Worm (Caenorhabditis elegans) whole organism, L1 larva: ENCODE results near the gene T28A8.6.
A peak's percentile ranks its signal among the peaks of the same experiment; 100 is the strongest.

Experiments used
- C04F5.9 ChIP-seq: sonication (generic microtip); optimal IDR thresholded peaks from 2 replicates; lab custom pipeline; 2016; ENCODE audit warnings: missing genetic modification characterization, missing compliant biosample characterization
- F16B12.6 ChIP-seq: fragments of 150-350 bp; optimal IDR thresholded peaks from 2 replicates; lab custom pipeline; 2014; ENCODE audit warnings: missing biosample characterization, missing genetic modification characterization
- alr-1 ChIP-seq: fragments of 200-800 bp; sonication (Bioruptor generic); optimal IDR thresholded peaks from 2 replicates; lab custom pipeline; 2018; ENCODE audit warnings: borderline replicate concordance, mild to moderate bottlenecking, missing genetic modification characterization, missing compliant biosample characterization
- blmp-1 ChIP-seq: fragments of 150-350 bp; optimal IDR thresholded peaks from 2 replicates; lab custom pipeline; 2014; ENCODE audit warnings: missing biosample characterization, missing genetic modification characterization
- ceh-63 ChIP-seq: fragments of 200-800 bp; sonication (Bioruptor generic); optimal IDR thresholded peaks from 2 replicates; lab custom pipeline; 2018; ENCODE audit warnings: mild to moderate bottlenecking, missing genetic modification characterization, missing compliant biosample characterization
- ceh-8 ChIP-seq: fragments of 200-800 bp; sonication (Bioruptor generic); optimal IDR thresholded peaks from 2 replicates; lab custom pipeline; 2018; ENCODE audit warnings: mild to moderate bottlenecking, missing genetic modification characterization, moderate library complexity, missing compliant biosample characterization
- ceh-82 ChIP-seq, 3 experiments: fragments of 150-350 bp in 1 of 3; sonication (generic microtip) in 2 of 3; optimal IDR thresholded peaks; 2 replicates each; lab custom pipeline; 2014 to 2017; ENCODE audit warnings: missing biosample characterization in 3 of 3, missing genetic modification characterization in 3 of 3
- ceh-88 ChIP-seq: fragments of 200-800 bp; sonication (Bioruptor generic); IDR thresholded peaks from 2 replicates; pipeline ENCODE4 v1.3.6; 2022; ENCODE audit warnings: missing genetic modification characterization, missing compliant biosample characterization
- ceh-90 ChIP-seq: sonication (generic microtip); optimal IDR thresholded peaks from 2 replicates; lab custom pipeline; 2016; ENCODE audit warnings: missing genetic modification characterization, missing compliant biosample characterization
- efl-1 ChIP-seq, 4 experiments: fragments of 150-350 bp; optimal IDR thresholded peaks in 3 of 4; peaks in 1 of 4; 1 replicate in 1 of 4; 2 replicates in 3 of 4; lab custom pipeline; 2014; ENCODE audit warnings: missing biosample characterization in 2 of 4, missing genetic modification characterization in 2 of 4, missing genetic modification reagents in 2 of 4
- efl-3 ChIP-seq: fragments of 200-800 bp; sonication (Bioruptor generic); optimal IDR thresholded peaks from 2 replicates; lab custom pipeline; 2018; ENCODE audit warnings: mild to moderate bottlenecking, missing genetic modification characterization, missing compliant biosample characterization
- egl-27 ChIP-seq, 2 experiments: fragments of 150-350 bp in 1 of 2; sonication (generic microtip); optimal IDR thresholded peaks; 3 replicates each; lab custom pipeline; 2017 to 2018; ENCODE audit warnings: missing biosample characterization in 2 of 2, missing genetic modification characterization in 2 of 2, missing genetic modification reagents in 2 of 2
- elt-3 ChIP-seq, 6 experiments: fragments of 150-350 bp in 1 of 6; sonication (generic microtip); optimal IDR thresholded peaks; 2 replicates each; lab custom pipeline; 2017 to 2018; ENCODE audit warnings: missing biosample characterization in 6 of 6, missing genetic modification characterization in 6 of 6, inconsistent platforms in 1 of 6
- fkh-4 ChIP-seq: sonication (generic microtip); optimal IDR thresholded peaks from 2 replicates; lab custom pipeline; 2016; ENCODE audit warnings: missing compliant biosample characterization, missing genetic modification characterization, borderline replicate concordance
- fos-1 ChIP-seq: fragments of 150-350 bp; optimal IDR thresholded peaks from 2 replicates; lab custom pipeline; 2014; ENCODE audit warnings: missing biosample characterization, missing genetic modification characterization
- hlh-17 ChIP-seq: fragments of 200-800 bp; sonication (Bioruptor generic); optimal IDR thresholded peaks from 2 replicates; lab custom pipeline; 2018; ENCODE audit warnings: missing genetic modification characterization, mild to moderate bottlenecking, missing compliant biosample characterization, moderate library complexity, borderline replicate concordance
- hpl-2 ChIP-seq: fragments of 150-350 bp; optimal IDR thresholded peaks from 2 replicates; lab custom pipeline; 2014; ENCODE audit warnings: missing biosample characterization, missing genetic modification reagents, missing genetic modification characterization
- jun-1 ChIP-seq: fragments of 150-350 bp; optimal IDR thresholded peaks from 2 replicates; lab custom pipeline; 2014; ENCODE audit warnings: missing biosample characterization, missing genetic modification reagents, missing genetic modification characterization
- lin-15B ChIP-seq: fragments of 150-350 bp; sonication (generic microtip); optimal IDR thresholded peaks from 3 replicates; lab custom pipeline; 2014; ENCODE audit warnings: missing biosample characterization, missing genetic modification characterization
- mdl-1 ChIP-seq, 2 experiments: fragments of 150-350 bp; optimal IDR thresholded peaks; 2 replicates each; lab custom pipeline; 2014 to 2017; ENCODE audit warnings: missing biosample characterization in 2 of 2, missing genetic modification characterization in 2 of 2, inconsistent platforms in 1 of 2
- mef-2 ChIP-seq: fragments of 150-350 bp; optimal IDR thresholded peaks from 2 replicates; lab custom pipeline; 2014; ENCODE audit warnings: missing biosample characterization, missing genetic modification characterization
- mep-1 ChIP-seq: fragments of 150-350 bp; optimal IDR thresholded peaks from 2 replicates; lab custom pipeline; 2014; ENCODE audit warnings: missing biosample characterization, missing genetic modification characterization
- nhr-19 ChIP-seq: fragments of 200-800 bp; sonication (Bioruptor generic); conservative IDR thresholded peaks from 2 replicates; pipeline ENCODE4 v1.3.6; 2022; ENCODE audit warnings: missing genetic modification characterization, missing compliant biosample characterization
- nhr-20 ChIP-seq: sonication (generic microtip); optimal IDR thresholded peaks from 2 replicates; lab custom pipeline; 2016; ENCODE audit warnings: mild to moderate bottlenecking, missing genetic modification characterization, missing compliant biosample characterization
- nhr-47 ChIP-seq: sonication (generic microtip); optimal IDR thresholded peaks from 2 replicates; lab custom pipeline; 2016; ENCODE audit warnings: mild to moderate bottlenecking, missing genetic modification characterization, moderate library complexity, missing compliant biosample characterization
- nhr-85 ChIP-seq: sonication (generic microtip); peaks from one replicate; lab custom pipeline; 2016; ENCODE audit warnings: missing genetic modification characterization, inconsistent platforms, missing compliant biosample characterization
- nhr-90 ChIP-seq: sonication (generic microtip); optimal IDR thresholded peaks from 2 replicates; lab custom pipeline; 2016; ENCODE audit warnings: mild to moderate bottlenecking, missing genetic modification characterization, missing compliant biosample characterization; ENCODE audit not compliant: poor library complexity
- pag-3 ChIP-seq: sonication (generic microtip); optimal IDR thresholded peaks from 2 replicates; lab custom pipeline; 2017; ENCODE audit warnings: missing genetic modification characterization, mild to moderate bottlenecking, missing compliant biosample characterization, antibody characterized with exemption, borderline replicate concordance; ENCODE audit not compliant: insufficient read depth
- pax-3 ChIP-seq: fragments of 200-800 bp; sonication (Bioruptor generic); optimal IDR thresholded peaks from 2 replicates; lab custom pipeline; 2018; ENCODE audit warnings: mild to moderate bottlenecking, missing genetic modification characterization, moderate library complexity, missing compliant biosample characterization
- pqm-1 ChIP-seq: sonication (generic microtip); optimal IDR thresholded peaks from 3 replicates; lab custom pipeline; 2017; ENCODE audit warnings: missing biosample characterization, missing genetic modification characterization
- rnt-1 ChIP-seq: sonication (generic microtip); optimal IDR thresholded peaks from 2 replicates; lab custom pipeline; 2016; ENCODE audit warnings: mild to moderate bottlenecking, missing genetic modification characterization, moderate library complexity, missing compliant biosample characterization
- skn-1 ChIP-seq: fragments of 150-350 bp; optimal IDR thresholded peaks from 2 replicates; lab custom pipeline; 2014; ENCODE audit warnings: missing biosample characterization, missing genetic modification characterization
- snu-23 ChIP-seq: sonication (generic microtip); optimal IDR thresholded peaks from 2 replicates; lab custom pipeline; 2016; ENCODE audit warnings: missing genetic modification characterization, missing compliant biosample characterization
- sox-4 ChIP-seq: sonication (generic microtip); optimal IDR thresholded peaks from 2 replicates; lab custom pipeline; 2016; ENCODE audit warnings: missing genetic modification characterization, missing compliant biosample characterization
- sptf-1 ChIP-seq: fragments of 150-350 bp; optimal IDR thresholded peaks from 2 replicates; lab custom pipeline; 2014; ENCODE audit warnings: missing biosample characterization, missing genetic modification characterization
- swsn-7 ChIP-seq: sonication (generic microtip); optimal IDR thresholded peaks from 2 replicates; lab custom pipeline; 2016; ENCODE audit warnings: missing genetic modification characterization, missing compliant biosample characterization
- unc-30 ChIP-seq: sonication (generic microtip); optimal IDR thresholded peaks from 2 replicates; lab custom pipeline; 2017; ENCODE audit warnings: missing biosample characterization, missing genetic modification characterization
- unc-62 ChIP-seq: fragments of 150-350 bp; optimal IDR thresholded peaks from 2 replicates; lab custom pipeline; 2014; ENCODE audit warnings: missing biosample characterization, missing genetic modification reagents, missing genetic modification characterization
- unc-86 ChIP-seq: sonication (generic microtip); optimal IDR thresholded peaks from 2 replicates; lab custom pipeline; 2016; ENCODE audit warnings: missing genetic modification characterization, missing compliant biosample characterization
- vab-15 ChIP-seq: sonication (generic microtip); optimal IDR thresholded peaks from 2 replicates; lab custom pipeline; 2017; ENCODE audit warnings: missing genotype, mild to moderate bottlenecking, missing genetic modification characterization, missing compliant biosample characterization
- xbp-1 ChIP-seq: sonication (generic microtip); optimal IDR thresholded peaks from 2 replicates; lab custom pipeline; 2016; ENCODE audit warnings: missing genetic modification characterization, missing compliant biosample characterization
- zag-1 ChIP-seq: fragments of 150-350 bp; optimal IDR thresholded peaks from 2 replicates; lab custom pipeline; 2014; ENCODE audit warnings: missing biosample characterization, missing genetic modification characterization
- zip-4 ChIP-seq: fragments of 200-800 bp; sonication (Bioruptor generic); optimal IDR thresholded peaks from 2 replicates; lab custom pipeline; 2018; ENCODE audit warnings: mild to moderate bottlenecking, missing genetic modification characterization, moderate library complexity, missing compliant biosample characterization
- ztf-11 ChIP-seq, 2 experiments: sonication (generic microtip); optimal IDR thresholded peaks; 2 replicates each; lab custom pipeline; 2016 to 2017; ENCODE audit warnings: missing genetic modification characterization in 2 of 2, missing biosample characterization in 1 of 2, missing compliant biosample characterization in 1 of 2
- ztf-4 ChIP-seq: fragments of 150-350 bp; optimal IDR thresholded peaks from 2 replicates; lab custom pipeline; 2014; ENCODE audit warnings: missing biosample characterization, missing genetic modification characterization

T28A8.6 gene

DNA sequence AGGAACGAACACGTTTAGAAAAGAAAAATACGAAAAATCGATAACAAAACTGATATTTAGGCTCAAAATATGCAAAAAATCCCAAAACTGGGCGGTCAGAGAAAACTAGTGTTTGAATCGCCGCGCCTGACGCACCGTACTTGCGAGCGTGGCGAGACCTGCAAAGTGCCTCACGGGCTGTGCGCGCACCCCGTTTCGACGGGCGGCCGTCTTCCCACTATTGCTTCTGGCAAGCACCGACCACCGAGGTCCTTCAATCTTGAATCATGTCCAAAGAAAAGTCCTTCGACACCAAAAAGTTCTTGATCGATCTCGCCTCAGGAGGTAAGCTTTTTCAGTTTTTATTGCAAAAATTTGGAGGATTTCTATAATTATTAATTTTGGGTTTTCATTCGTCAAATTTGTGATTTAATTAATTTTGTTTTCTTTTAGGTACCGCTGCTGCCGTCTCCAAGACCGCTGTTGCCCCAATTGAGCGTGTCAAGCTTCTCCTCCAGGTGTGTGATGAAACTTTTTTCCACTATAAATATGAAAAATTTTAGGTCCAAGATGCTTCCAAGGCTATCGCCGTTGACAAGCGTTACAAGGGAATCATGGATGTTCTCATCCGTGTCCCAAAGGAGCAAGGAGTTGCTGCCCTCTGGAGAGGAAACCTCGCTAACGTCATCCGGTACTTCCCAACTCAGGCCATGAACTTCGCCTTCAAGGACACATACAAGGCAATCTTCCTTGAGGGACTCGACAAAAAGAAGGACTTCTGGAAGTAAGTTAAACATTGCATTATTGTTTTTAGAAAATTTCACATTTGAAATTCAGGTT is 35.8 kb upstream of the T28A8.6 start, which contains the start of gene ant-1.1 (continued):
- TF ChIP-seq ztf-11 (tag; optimal IDR thresholded peaks at IDR 0.05; lab: Kevin White, UChicago) = peak in 1 of 2 experiments; percentile 87
- peak; percentile 38 for TF ChIP-seq ceh-90 (tag; lab: Kevin White, UChicago)
- TF ChIP-seq xbp-1 (tag; lab: Kevin White, UChicago) = peak; percentile 95
- peak; percentile 90 to 99 for TF ChIP-seq efl-1 (optimal IDR thresholded peaks at IDR 0.05; lab: Kevin White, UChicago)
- peak; percentile 98 to 100 for TF ChIP-seq efl-1 (GFP tag; optimal IDR thresholded peaks at IDR 0.05 in 1 of 2; lab: Kevin White, UChicago)
- peak; percentile 2 for TF ChIP-seq hpl-2 (GFP tag; lab: Kevin White, UChicago)
- TF ChIP-seq swsn-7 = peak; percentile 95
- TF ChIP-seq C04F5.9 (tag; lab: Kevin White, UChicago) = peak; percentile 70
- peak; percentile 96 for TF ChIP-seq nhr-85
- TF ChIP-seq nhr-90 (tag; lab: Kevin White, UChicago) = peak; percentile 96
- TF ChIP-seq pqm-1 (tag; lab: Kevin White, UChicago) = no peak
- TF ChIP-seq zip-4 = peak; percentile 87
- peak; percentile 97 for TF ChIP-seq nhr-19 (GFP tag; lab: Robert Waterston, UW)
- TF ChIP-seq unc-62 (GFP tag; lab: Kevin White, UChicago) = no peak
- TF ChIP-seq efl-3 (GFP tag; lab: Kevin White, UChicago) = peak; percentile 16
- TF ChIP-seq F16B12.6 = peak; percentile 72
- TF ChIP-seq, all 84 proteins: peak for 66

DNA sequence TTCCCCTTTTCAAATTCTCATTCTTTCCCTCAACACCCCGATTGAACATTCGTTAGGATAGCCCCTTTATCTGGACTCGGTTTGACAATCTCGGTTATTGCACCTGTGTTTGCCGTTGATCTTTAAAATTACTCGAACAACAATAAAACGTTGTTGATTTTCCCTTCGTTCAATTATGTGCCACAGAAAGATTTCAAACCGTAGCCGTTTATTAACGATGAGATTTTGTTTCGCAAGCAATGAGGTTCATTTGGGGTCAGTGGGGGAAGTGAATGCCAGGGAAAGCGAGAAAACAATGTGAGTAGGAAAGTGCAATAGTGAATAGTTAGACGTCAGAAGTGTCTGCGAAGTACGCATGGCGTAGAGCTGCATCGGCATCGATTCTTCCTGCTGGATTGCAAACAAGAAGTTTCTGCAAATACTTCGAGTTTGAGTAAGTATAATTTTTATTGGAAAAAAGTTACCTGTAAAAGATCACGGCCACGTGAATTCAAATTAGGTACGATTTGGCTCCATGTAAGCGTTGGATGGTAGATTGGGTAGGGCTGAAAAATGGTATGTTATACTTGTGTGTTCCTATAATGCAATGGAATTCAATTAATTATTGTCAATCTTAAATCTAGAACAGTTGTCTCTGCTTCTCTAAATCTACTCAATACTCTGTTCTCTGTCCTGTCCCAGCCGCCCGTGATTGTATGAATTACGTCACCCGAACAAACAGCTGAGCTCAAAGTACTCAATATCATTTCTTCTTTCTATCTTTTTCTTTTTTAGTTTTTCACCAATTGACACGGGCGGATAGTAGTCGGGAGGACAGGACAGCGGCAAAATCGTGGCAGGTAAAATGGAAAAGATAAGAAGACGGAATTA is 34.3 kb upstream of the T28A8.6 start, which contains the start of gene kel-3:
Gene kel-3, plus strand, starts transcription at position 328 of the 870 bp plus-strand sequence.
- TF ChIP-seq sptf-1 (no peak), nhr-90 (tag; lab: Kevin White, UChicago) (peak; percentile 81), zag-1 (no peak), jun-1 (tag; lab: Kevin White, UChicago) (peak; percentile 68), skn-1 (tag; lab: Kevin White, UChicago) (peak; percentile 26), ztf-4 (tag; lab: Kevin White, UChicago) (peak; percentile 72), egl-27 (tag; optimal IDR thresholded peaks at IDR 0.05; lab: Kevin White, UChicago) (no peak), hlh-17 (GFP tag; lab: Kevin White, UChicago) (peak; percentile 4), rnt-1 (tag; lab: Kevin White, UChicago) (peak; percentile 83), nhr-47 (tag; lab: Kevin White, UChicago) (peak; percentile 60), pag-3 (tag; lab: Kevin White, UChicago) (no peak), mdl-1 (tag; optimal IDR thresholded peaks at IDR 0.05; lab: Kevin White, UChicago) (peak in 1 of 2 experiments; percentile 68), nhr-20 (peak; percentile 75), lin-15B (no peak), unc-30 (tag; lab: Kevin White, UChicago) (no peak), snu-23 (GFP tag; lab: Kevin White, UChicago) (peak; percentile 75), unc-86 (tag; lab: Kevin White, UChicago) (peak; percentile 16), ceh-8 (no peak), vab-15 (tag; lab: Kevin White, UChicago) (no peak), mef-2 (no peak), mep-1 (tag; lab: Kevin White, UChicago) (peak; percentile 54), unc-62 (GFP tag; lab: Kevin White, UChicago) (no peak), fkh-4 (tag; lab: Kevin White, UChicago) (peak; percentile 14), ceh-63 (GFP tag; lab: Kevin White, UChicago) (no peak), elt-3 (tag; optimal IDR thresholded peaks at IDR 0.05; lab: Kevin White, UChicago) (peak in 4 of 6 experiments; percentile 69 to 94 (median 76)), blmp-1 (tag; lab: Kevin White, UChicago) (peak; percentile 79), ceh-82 (tag; optimal IDR thresholded peaks at IDR 0.05; lab: Kevin White, UChicago) (peak in 1 of 3 experiments; percentile 39), swsn-7 (peak; percentile 0), pax-3 (tag; lab: Kevin White, UChicago) (peak; percentile 76), sox-4 (tag; lab: Kevin White, UChicago) (no peak), alr-1 (tag; lab: Kevin White, UChicago) (no peak), ceh-88 (GFP tag; lab: Robert Waterston, UW) (peak; percentile 71), fos-1 (tag; lab: Kevin White, UChicago) (peak; percentile 53), hpl-2 (GFP tag; lab: Kevin White, UChicago) (peak; percentile 78)
